Fruit fly (Drosophila melanogaster): ENCODE results near the gene pasi1.

- TF ChIP-seq psq (optimal IDR thresholded peaks at IDR 0.05): no peak
- TF ChIP-seq insv (optimal IDR thresholded peaks at IDR 0.05): no peak
- no peak for TF ChIP-seq h (optimal IDR thresholded peaks at IDR 0.05)
- no peak for TF ChIP-seq ttk (optimal IDR thresholded peaks at IDR 0.05)
- no peak for TF ChIP-seq Sin3A (optimal IDR thresholded peaks at IDR 0.05)
- no peak for TF ChIP-seq Myc (optimal IDR thresholded peaks at IDR 0.05)
Observed at dm6 chr3R:17784189-17784588, 10.7 kb upstream of the pasi1 start.

Measured in Kc167 (cell line).